Worm (Caenorhabditis elegans) whole organism, L4/young adult: Measurements from ENCODE around the gene max-1.

ENCODE experiments used
- W03F9.2 ChIP-seq: fragments of 150-350 bp; optimal IDR thresholded peaks from 2 replicates; lab custom pipeline; 2014; ENCODE audit warnings: missing biosample characterization, missing genetic modification characterization
- dao-5 ChIP-seq: sonication (generic microtip); optimal IDR thresholded peaks from 2 replicates; lab custom pipeline; 2016; ENCODE audit warnings: missing genotype, missing genetic modification characterization, moderate library complexity, missing compliant biosample characterization
- him-1 ChIP-seq: sonication (generic microtip); optimal IDR thresholded peaks from 2 replicates; lab custom pipeline; 2016; ENCODE audit warnings: missing genotype, missing genetic modification reagents, missing genetic modification characterization, missing compliant biosample characterization

- TF ChIP-seq him-1 (tag; lab: Kevin White, UChicago): no peak
- no peak for TF ChIP-seq dao-5 (tag; lab: Kevin White, UChicago)
- no peak for TF ChIP-seq W03F9.2
Measured at ce11 chrV:13161052-13161451, 41.0 kb upstream of the max-1 start.
